Worm (Caenorhabditis elegans): Measurements from ENCODE around the gene F21C10.18.

Gene F21C10.18

DNA sequence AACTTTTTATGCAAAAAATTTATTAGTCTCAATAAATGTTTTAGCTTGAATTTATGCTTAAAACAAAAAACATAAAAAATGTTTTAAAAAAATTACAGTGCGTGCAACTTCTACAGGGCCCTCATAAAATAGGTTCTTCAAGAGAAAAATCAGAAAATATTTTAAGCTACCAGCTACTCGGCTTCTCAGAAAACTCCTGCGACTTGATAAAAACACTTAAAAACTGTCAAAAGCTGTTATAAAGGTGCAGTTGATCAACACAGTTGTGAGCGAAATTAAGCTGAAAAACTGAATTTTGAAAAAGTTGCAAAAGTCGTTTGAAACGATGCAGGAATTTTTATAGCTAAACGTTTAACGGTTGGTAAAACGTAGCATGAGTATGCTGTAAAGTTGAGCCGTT lies 19.6 kb upstream of the F21C10.18 start:
- TF ChIP-seq med-1 (GFP tag; optimal IDR thresholded peaks at IDR 0.05; ENCODE audit: insufficient read depth) (no peak), ztf-23 (GFP tag; IDR thresholded peaks at IDR 0.05) (0 out of 2 replicates have a peak, but pooled peaks have one; percentile 7), flt-1 (GFP tag; IDR thresholded peaks at IDR 0.05) (peak; percentile 42; the same call in 1 of the 2 replicates), ztf-29 (GFP tag; IDR thresholded peaks at IDR 0.05) (no peak), T22C8.4 (GFP tag; IDR thresholded peaks at IDR 0.05) (no peak), tab-1 (GFP tag; IDR thresholded peaks at IDR 0.05) (no peak), klf-2 (GFP tag; conservative IDR thresholded peaks at IDR 0.05) (no peak)

DNA sequence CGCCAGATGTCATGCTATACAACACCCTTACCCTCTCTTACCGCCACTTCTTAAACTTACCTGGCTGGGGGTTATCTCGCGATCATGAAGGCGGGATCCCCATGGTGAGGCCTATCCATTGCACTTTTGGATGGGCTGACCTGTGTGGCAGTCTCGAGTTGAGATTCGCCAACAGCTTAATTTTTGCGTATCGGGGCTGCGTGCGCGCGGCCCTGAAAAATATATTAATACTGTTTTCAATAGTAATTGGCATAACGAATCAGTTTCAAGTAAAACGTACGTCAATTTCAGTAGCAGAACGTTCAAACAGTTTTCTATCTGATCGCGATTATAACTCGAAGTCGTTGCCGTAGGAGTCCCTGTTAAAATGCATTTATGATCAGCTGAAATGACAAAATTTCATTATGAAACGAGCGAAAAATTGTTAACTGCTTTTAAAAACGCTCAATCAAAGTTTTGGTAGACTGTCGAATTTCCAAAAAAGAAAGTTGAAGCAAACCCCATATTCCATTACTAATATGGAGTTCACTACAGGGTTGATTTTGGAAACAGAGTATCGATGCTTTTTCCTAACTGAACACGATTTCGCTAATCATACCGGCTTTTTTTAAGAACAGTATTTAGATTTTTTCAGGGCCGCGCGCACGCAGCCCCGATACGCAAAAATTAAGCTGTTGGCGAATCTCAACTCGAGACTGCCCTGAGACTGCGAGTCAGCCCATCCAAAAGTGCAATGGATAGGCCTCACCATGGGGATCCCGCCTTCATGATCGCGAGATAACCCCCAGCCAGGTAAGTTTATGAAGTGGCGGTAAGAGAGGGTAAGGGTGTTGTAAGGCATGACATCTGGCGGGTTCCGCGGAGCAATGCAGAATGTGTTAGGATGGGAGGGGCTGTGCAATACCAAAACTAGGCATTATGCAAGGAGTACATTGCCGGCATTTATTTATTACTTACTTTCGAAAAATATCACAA lies 17.2 kb upstream of the F21C10.18 start:
- 0 out of 2 replicates have a peak, but pooled peaks have one; percentile 8 for TF ChIP-seq tab-1 (GFP tag; IDR thresholded peaks at IDR 0.05)

DNA sequence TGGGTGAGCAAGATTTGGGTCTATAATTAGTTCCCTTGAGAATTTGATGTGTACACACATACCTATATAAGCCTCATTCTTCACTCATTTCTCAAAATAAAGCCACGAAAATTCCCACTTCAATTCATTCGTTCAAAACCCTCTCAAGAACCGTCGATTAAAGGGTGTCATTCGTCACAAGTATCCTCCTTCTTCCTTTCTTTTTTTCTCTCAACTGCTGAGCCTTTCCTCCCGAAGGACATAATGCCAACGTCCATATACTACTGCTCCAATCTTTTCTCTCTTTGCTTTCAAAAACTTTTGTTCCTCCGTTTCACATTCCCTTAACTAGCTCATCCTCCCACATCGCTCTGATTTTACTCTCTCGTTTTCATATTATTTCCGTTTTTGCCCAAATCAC lies 16.1 kb upstream of the F21C10.18 start, which contains the start of gene T27E4.1:
Gene T27E4.1 (plus strand): TSS at position 137 of the 400 bp plus-strand sequence.
- TF ChIP-seq med-1 (GFP tag; optimal IDR thresholded peaks at IDR 0.05; ENCODE audit: insufficient read depth) = no peak
- no peak for TF ChIP-seq cog-1 (tag; optimal IDR thresholded peaks at IDR 0.05)
- no peak for TF ChIP-seq ztf-23 (GFP tag; IDR thresholded peaks at IDR 0.05)
- no peak for TF ChIP-seq flt-1 (GFP tag; IDR thresholded peaks at IDR 0.05)
- TF ChIP-seq ref-1 (GFP tag; conservative IDR thresholded peaks at IDR 0.05) = no peak
- TF ChIP-seq klf-2 (GFP tag; conservative IDR thresholded peaks at IDR 0.05) = no peak
- TF ChIP-seq T22C8.4 (GFP tag; IDR thresholded peaks at IDR 0.05) = no peak
- no peak for TF ChIP-seq ztf-29 (GFP tag; IDR thresholded peaks at IDR 0.05)
- TF ChIP-seq tab-1 (GFP tag; IDR thresholded peaks at IDR 0.05) = no peak

DNA sequence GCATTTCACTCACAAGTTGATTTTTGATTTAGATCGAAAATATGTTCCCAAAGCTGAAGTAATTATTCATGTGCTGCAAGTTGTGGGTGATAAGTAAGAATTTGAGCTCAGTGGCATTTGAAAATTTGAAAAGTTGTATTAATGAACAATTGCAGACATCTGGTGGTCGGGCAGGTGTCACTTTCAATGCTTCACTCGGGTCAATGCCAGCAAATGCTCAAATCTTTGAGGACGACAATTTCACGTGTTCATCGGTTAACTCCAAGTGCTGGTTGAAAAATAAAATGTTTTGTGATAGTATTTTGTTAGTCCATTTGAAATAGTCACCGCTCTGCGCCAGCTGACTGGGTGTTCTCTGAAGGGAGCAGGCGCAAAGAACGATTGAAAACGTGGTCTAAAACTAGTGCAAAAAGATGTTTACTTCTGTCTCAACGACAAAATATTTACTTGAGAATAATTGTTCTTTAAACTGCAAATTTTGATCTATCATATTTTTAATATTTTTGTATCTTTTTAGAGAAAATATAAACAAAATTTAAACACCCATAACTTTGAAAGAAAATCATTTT lies 14.2 kb upstream of the F21C10.18 start:
- TF ChIP-seq T22C8.4 (GFP tag; IDR thresholded peaks at IDR 0.05) (no peak), tab-1 (GFP tag; IDR thresholded peaks at IDR 0.05) (no peak), med-1 (GFP tag; optimal IDR thresholded peaks at IDR 0.05; ENCODE audit: insufficient read depth) (no peak), ztf-23 (GFP tag; IDR thresholded peaks at IDR 0.05) (no peak)

- TF ChIP-seq T22C8.4 (GFP tag; IDR thresholded peaks at IDR 0.05) = no peak
- no peak for TF ChIP-seq ztf-23 (GFP tag; IDR thresholded peaks at IDR 0.05)
- no peak for TF ChIP-seq med-1 (GFP tag; optimal IDR thresholded peaks at IDR 0.05; ENCODE audit: insufficient read depth)
- no peak for TF ChIP-seq klf-2 (GFP tag; conservative IDR thresholded peaks at IDR 0.05)
- TF ChIP-seq flt-1 (GFP tag; IDR thresholded peaks at IDR 0.05) = no peak
These were observed 13.3 kb upstream of the F21C10.18 start for ce11 chrV:9094976-9095375.

DNA sequence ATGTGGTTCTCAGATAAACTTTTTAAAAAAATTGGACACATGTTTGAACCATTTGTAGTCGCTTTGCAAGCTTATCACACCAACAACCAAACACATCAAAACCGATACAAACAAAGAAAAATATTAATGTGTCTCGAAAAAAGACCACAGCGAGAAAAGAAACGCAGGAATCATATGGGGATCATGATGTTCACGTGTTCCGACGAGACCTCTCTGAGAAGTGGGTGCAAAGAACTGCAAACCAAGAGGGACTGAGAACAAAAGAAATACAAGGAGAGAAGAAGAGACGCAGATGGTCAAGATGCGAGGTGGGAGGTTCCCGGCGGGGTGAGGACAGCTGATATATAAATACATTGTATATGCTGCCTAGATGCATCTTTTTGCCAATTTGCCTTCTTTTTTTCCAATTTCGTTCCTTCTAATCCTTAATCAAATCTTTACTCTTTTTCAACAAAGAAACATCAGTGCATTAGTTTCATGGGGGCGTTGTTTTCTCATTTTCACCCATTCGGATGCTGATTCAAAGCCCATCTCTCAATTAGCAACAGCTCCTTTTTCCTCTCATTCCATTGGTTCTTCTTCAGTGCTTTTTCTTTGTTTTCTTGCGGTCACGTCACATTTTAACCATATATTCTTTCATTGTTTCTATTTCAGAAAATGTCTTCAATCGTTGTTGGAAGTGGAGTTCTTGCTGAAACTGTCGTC lies 12.6 kb upstream of the F21C10.18 start, which contains the start of gene F21C10.10:
Gene F21C10.10 (plus strand): TSS at position 655 of the 705 bp plus-strand sequence.
- TF ChIP-seq med-1 (GFP tag; optimal IDR thresholded peaks at IDR 0.05; ENCODE audit: insufficient read depth) = no peak
- no peak for TF ChIP-seq ztf-29 (GFP tag; IDR thresholded peaks at IDR 0.05)
- TF ChIP-seq flt-1 (GFP tag; IDR thresholded peaks at IDR 0.05) = 0 out of 2 replicates have a peak, but pooled peaks have one; percentile 8
- TF ChIP-seq cog-1 (tag; optimal IDR thresholded peaks at IDR 0.05) = peak; percentile 68

- TF ChIP-seq ref-1 (GFP tag; conservative IDR thresholded peaks at IDR 0.05) (no peak), flt-1 (GFP tag; IDR thresholded peaks at IDR 0.05) (no peak), tab-1 (GFP tag; IDR thresholded peaks at IDR 0.05) (no peak), med-1 (GFP tag; optimal IDR thresholded peaks at IDR 0.05; ENCODE audit: insufficient read depth) (no peak), ztf-23 (GFP tag; IDR thresholded peaks at IDR 0.05) (no peak), ztf-29 (GFP tag; IDR thresholded peaks at IDR 0.05) (no peak), cog-1 (tag; optimal IDR thresholded peaks at IDR 0.05) (no peak), T22C8.4 (GFP tag; IDR thresholded peaks at IDR 0.05) (no peak), klf-2 (GFP tag; conservative IDR thresholded peaks at IDR 0.05) (no peak)
These were observed 11.6 kb upstream of the F21C10.18 start for ce11 chrV:9096674-9097073.

DNA sequence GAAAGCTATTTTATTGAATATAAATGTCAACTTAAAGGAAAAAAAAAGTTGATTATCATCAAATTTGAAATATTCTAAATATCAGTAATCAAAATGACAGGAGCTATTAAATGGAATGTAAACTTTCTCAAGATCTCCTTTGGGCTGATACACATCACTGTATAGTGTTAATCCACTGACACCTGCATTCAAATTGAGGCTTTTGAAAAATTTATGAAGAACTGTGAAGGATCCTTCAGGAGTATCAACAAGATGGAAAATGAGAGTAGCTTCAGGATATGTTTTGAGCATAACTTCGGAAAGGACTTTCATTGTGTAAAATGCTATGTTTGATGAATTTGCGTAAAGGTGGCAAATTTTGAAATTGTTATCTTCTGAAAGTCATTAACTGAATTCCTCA lies 11.1 kb upstream of the F21C10.18 start:
- TF ChIP-seq ref-1 (GFP tag; conservative IDR thresholded peaks at IDR 0.05) = no peak
- TF ChIP-seq T22C8.4 (GFP tag; IDR thresholded peaks at IDR 0.05) = no peak
- TF ChIP-seq tab-1 (GFP tag; IDR thresholded peaks at IDR 0.05) = no peak
- no peak for TF ChIP-seq klf-2 (GFP tag; conservative IDR thresholded peaks at IDR 0.05)
- TF ChIP-seq ztf-29 (GFP tag; IDR thresholded peaks at IDR 0.05) = no peak
- no peak for TF ChIP-seq flt-1 (GFP tag; IDR thresholded peaks at IDR 0.05)

ce11 chrV:9098280-9098973 lies 9.9 kb upstream of the F21C10.18 start, which contains the start of gene F21C10.9:
Gene F21C10.9 (minus strand): TSS chrV:9098696.
- no peak for TF ChIP-seq ztf-29 (GFP tag; IDR thresholded peaks at IDR 0.05)
- TF ChIP-seq cog-1 (tag; optimal IDR thresholded peaks at IDR 0.05) = no peak
- TF ChIP-seq med-1 (GFP tag; optimal IDR thresholded peaks at IDR 0.05; ENCODE audit: insufficient read depth) = no peak
- no peak for TF ChIP-seq klf-2 (GFP tag; conservative IDR thresholded peaks at IDR 0.05)
- no peak for TF ChIP-seq T22C8.4 (GFP tag; IDR thresholded peaks at IDR 0.05)
- no peak for TF ChIP-seq ref-1 (GFP tag; conservative IDR thresholded peaks at IDR 0.05)
- TF ChIP-seq flt-1 (GFP tag; IDR thresholded peaks at IDR 0.05) = no peak
- no peak for TF ChIP-seq ztf-23 (GFP tag; IDR thresholded peaks at IDR 0.05)
- TF ChIP-seq tab-1 (GFP tag; IDR thresholded peaks at IDR 0.05) = no peak
